Fruit fly (Drosophila melanogaster): ENCODE results near the gene gudu.
A peak's percentile ranks its signal among the peaks of the same experiment; 100 is the strongest.

gudu gene

DNA sequence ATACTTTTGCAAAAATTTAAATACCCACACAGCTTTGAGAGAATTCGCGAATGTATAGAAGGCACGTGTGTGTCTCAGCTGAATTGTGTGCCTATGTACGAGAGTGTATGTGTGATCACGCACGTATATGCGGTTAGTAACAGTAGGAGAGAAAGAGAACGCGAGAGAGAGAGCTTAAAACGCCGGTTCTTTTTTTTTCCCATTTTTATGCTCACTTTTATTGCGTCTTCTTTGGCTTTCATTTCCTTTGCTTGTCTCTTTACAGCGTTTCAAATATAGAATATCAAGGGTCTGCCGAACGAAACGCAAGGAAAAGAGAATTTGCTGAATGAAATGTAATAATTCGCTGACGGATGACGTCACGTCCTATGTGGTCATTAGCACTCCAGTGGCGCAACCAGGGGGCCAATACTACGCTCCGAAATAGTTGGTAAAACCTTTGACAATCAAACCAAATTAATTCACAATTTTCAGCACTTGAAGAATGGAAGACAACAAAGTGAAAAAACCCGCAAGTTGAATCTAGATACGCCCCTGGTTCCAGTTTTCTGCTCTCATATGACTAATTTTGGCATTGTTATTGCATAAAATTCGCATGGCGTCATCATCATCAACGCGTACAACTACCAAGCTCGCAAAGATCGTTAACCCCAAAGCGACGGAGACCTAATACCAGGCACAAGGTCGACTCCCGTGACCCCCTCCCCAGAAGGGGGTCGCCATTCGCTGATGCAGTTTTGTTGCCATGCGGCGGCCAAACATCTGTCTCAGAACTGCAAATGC, 36.8 kb downstream of the gudu start (continued):
- TF ChIP-seq gcm (GFP tag; optimal IDR thresholded peaks at IDR 0.05) (no peak), Ptx1 (GFP tag; IDR thresholded peaks at IDR 0.05) (peak; percentile 47; the same call in 1 of the 2 replicates), Hr78 (GFP tag; optimal IDR thresholded peaks at IDR 0.05) (peak in 1 of 2 experiments; percentile 31), Lhr (GFP tag; optimal IDR thresholded peaks at IDR 0.05) (no peak), chif (GFP tag; optimal IDR thresholded peaks at IDR 0.05) (peak in 1 of 2 experiments; percentile 35), slbo (GFP tag; IDR thresholded peaks at IDR 0.05) (peak; percentile 95), MTF-1 (GFP tag; optimal IDR thresholded peaks at IDR 0.05; ENCODE audit: borderline replicate concordance) (peak; percentile 5), Poxn (GFP tag; IDR thresholded peaks at IDR 0.05) (no peak), CG13424 (tag; optimal IDR thresholded peaks at IDR 0.05) (peak; percentile 26), CG10209 (GFP tag; optimal IDR thresholded peaks at IDR 0.05) (peak; percentile 55), Hr51 (GFP tag; optimal IDR thresholded peaks at IDR 0.05) (peak in 1 of 2 experiments; percentile 39), cg (GFP tag; optimal IDR thresholded peaks at IDR 0.05) (peak; percentile 47), Nf-YB (GFP tag; optimal IDR thresholded peaks at IDR 0.05) (no peak), Max (GFP tag; optimal IDR thresholded peaks at IDR 0.05) (peak; percentile 19), CG9932 (GFP tag; IDR thresholded peaks at IDR 0.05) (peak; percentile 94), CG11093 (GFP tag; IDR thresholded peaks at IDR 0.05) (no peak), hkb (optimal IDR thresholded peaks at IDR 0.05) (no peak), hkb (GFP tag; IDR thresholded peaks at IDR 0.05) (peak; percentile 63; the same call in 1 of the 2 replicates), CG11247 (GFP tag; IDR thresholded peaks at IDR 0.05) (peak; percentile 76), Six4 (GFP tag; optimal IDR thresholded peaks at IDR 0.05) (no peak), CG8924 (tag; optimal IDR thresholded peaks at IDR 0.05) (peak; percentile 6), CG5953 (GFP tag; IDR thresholded peaks at IDR 0.05) (no peak), CG6272 (GFP tag; IDR thresholded peaks at IDR 0.05) (0 out of 2 replicates have a peak, but pooled peaks have one; percentile 29), gsb-n (tag; optimal IDR thresholded peaks at IDR 0.05) (no peak), ind (GFP tag; optimal IDR thresholded peaks at IDR 0.05) (peak; percentile 58), row (GFP tag; IDR thresholded peaks at IDR 0.05) (peak; percentile 68), Hand (GFP tag; optimal IDR thresholded peaks at IDR 0.05) (peak; percentile 54), chm (GFP tag; IDR thresholded peaks at IDR 0.05) (peak; percentile 60), sens (GFP tag) (peak; percentile 26), Med (GFP tag) (peak; percentile 98), lola (GFP tag; optimal IDR thresholded peaks at IDR 0.05) (no peak), C15 (GFP tag; IDR thresholded peaks at IDR 0.05) (peak; percentile 37; the same call in 1 of the 3 replicates), tup (GFP tag; optimal IDR thresholded peaks at IDR 0.05) (no peak), CG31224 (GFP tag; IDR thresholded peaks at IDR 0.05) (peak; percentile 73), Bteb2 (GFP tag; optimal IDR thresholded peaks at IDR 0.05) (peak; percentile 40), danr (GFP tag; IDR thresholded peaks at IDR 0.05) (no peak), TFAM (GFP tag; optimal IDR thresholded peaks at IDR 0.05) (no peak), Fer2 (tag; optimal IDR thresholded peaks at IDR 0.05) (peak; percentile 6), CG4730 (GFP tag; IDR thresholded peaks at IDR 0.05) (peak; percentile 43; the same call in 1 of the 2 replicates), HHEX (GFP tag; optimal IDR thresholded peaks at IDR 0.05) (peak; percentile 14), stc (GFP tag; IDR thresholded peaks at IDR 0.05) (peak; percentile 22; the same call in 1 of the 2 replicates), ato (GFP tag; IDR thresholded peaks at IDR 0.05; ENCODE audit: partially characterized antibody) (no peak), CG1602 (GFP tag; optimal IDR thresholded peaks at IDR 0.05) (no peak), CG16779 (GFP tag; IDR thresholded peaks at IDR 0.05) (peak; percentile 80), Hsf (GFP tag; optimal IDR thresholded peaks at IDR 0.05) (peak; percentile 68), ro (GFP tag; IDR thresholded peaks at IDR 0.05) (no peak), crc (GFP tag; optimal IDR thresholded peaks at IDR 0.05) (peak; percentile 41), NC2α (GFP tag; optimal IDR thresholded peaks at IDR 0.05) (peak; percentile 1), HLH3B (GFP tag; IDR thresholded peaks at IDR 0.05) (0 out of 2 replicates have a peak, but pooled peaks have one; percentile 7)

All from whole organism, embryonic.